Fruit fly (Drosophila melanogaster) whole organism, wandering third instar larva: Measurements from ENCODE around the gene CG17549.

Source experiments
- Abd-B ChIP-seq: fragments of >200 bp; optimal IDR thresholded peaks from 2 replicates; lab custom pipeline; 2017; ENCODE audit warnings: missing biosample characterization, missing genetic modification characterization
- CG9705 ChIP-seq: fragments of 200-800 bp; sonication (Bioruptor generic); optimal IDR thresholded peaks from 2 replicates; lab custom pipeline; 2018; ENCODE audit warnings: missing biosample characterization, mild to moderate bottlenecking, missing genetic modification characterization
- CrebA ChIP-seq: fragments of 200-800 bp; sonication (Bioruptor generic); optimal IDR thresholded peaks from 2 replicates; lab custom pipeline; 2016; ENCODE audit warnings: missing biosample characterization, mild to moderate bottlenecking, missing genetic modification characterization, borderline replicate concordance
- Dfd ChIP-seq: fragments of >200 bp; optimal IDR thresholded peaks from 2 replicates; lab custom pipeline; 2017; ENCODE audit warnings: missing biosample characterization, missing genetic modification characterization
- Dif ChIP-seq: fragments of 200-275, 200-300 bp; sonication (Bioruptor generic); optimal IDR thresholded peaks from 2 replicates; lab custom pipeline; 2018; ENCODE audit warnings: missing biosample characterization, missing genetic modification characterization; ENCODE audit not compliant: partially characterized antibody
- GATAd ChIP-seq: sonication (Bioruptor generic); optimal IDR thresholded peaks from 2 replicates; lab custom pipeline; 2016; ENCODE audit warnings: missing biosample characterization, missing genetic modification characterization
- HLH106 ChIP-seq: fragments of 200-800 bp; optimal IDR thresholded peaks from 3 replicates; lab custom pipeline; 2019; ENCODE audit warnings: missing biosample characterization, mild to moderate bottlenecking, missing genetic modification characterization, moderate library complexity
- Hnf4 ChIP-seq: fragments of 200-800 bp; sonication (Bioruptor generic); optimal IDR thresholded peaks from 2 replicates; lab custom pipeline; 2016; ENCODE audit warnings: missing biosample characterization, mild to moderate bottlenecking, missing genetic modification characterization
- Hr78 ChIP-seq: fragments of >200 bp; optimal IDR thresholded peaks from 2 replicates; lab custom pipeline; 2017; ENCODE audit warnings: missing biosample characterization, missing genetic modification characterization
- Hr83 ChIP-seq: fragments of 200-300 bp; sonication (Bioruptor generic); optimal IDR thresholded peaks from 2 replicates; lab custom pipeline; 2016; ENCODE audit warnings: missing biosample characterization, mild to moderate bottlenecking, missing genetic modification characterization, moderate library complexity; ENCODE audit not compliant: poor library complexity, severe bottlenecking
- Jra ChIP-seq: sonication (Bioruptor generic); optimal IDR thresholded peaks from 2 replicates; lab custom pipeline; 2016; ENCODE audit warnings: missing biosample characterization, missing genetic modification characterization
- Myc ChIP-seq: fragments of >200 bp; optimal IDR thresholded peaks from 2 replicates; lab custom pipeline; 2017
- N ChIP-seq: fragments of >200 bp; optimal IDR thresholded peaks from 2 replicates; lab custom pipeline; 2018; ENCODE audit warnings: missing biosample characterization, missing external identifiers, missing genetic modification characterization
- OdsH ChIP-seq: fragments of 200-800 bp; sonication (Bioruptor generic); optimal IDR thresholded peaks from 2 replicates; lab custom pipeline; 2016; ENCODE audit warnings: missing biosample characterization, mild to moderate bottlenecking, missing genetic modification characterization
- Sp1 ChIP-seq: fragments of 200-800 bp; sonication (Bioruptor generic); optimal IDR thresholded peaks from 3 replicates; lab custom pipeline; 2019; ENCODE audit warnings: missing biosample characterization, mild to moderate bottlenecking, missing genetic modification characterization, moderate library complexity
- Vsx2 ChIP-seq: fragments of 200-300, 225-300 bp; sonication (Bioruptor generic); optimal IDR thresholded peaks from 2 replicates; lab custom pipeline; 2018; ENCODE audit warnings: missing biosample characterization, missing genetic modification characterization; ENCODE audit not compliant: partially characterized antibody
- br ChIP-seq: fragments of 200-800 bp; sonication (Bioruptor generic); optimal IDR thresholded peaks from 2 replicates; lab custom pipeline; 2016; ENCODE audit warnings: missing biosample characterization, missing genetic modification characterization
- brk ChIP-seq: fragments of 200-800 bp; sonication (Bioruptor generic); optimal IDR thresholded peaks from 2 replicates; lab custom pipeline; 2016; ENCODE audit warnings: missing biosample characterization, mild to moderate bottlenecking, missing genetic modification characterization
- dl ChIP-seq, 2 experiments: fragments of 175-275, 200-275 bp in 1 of 2; fragments of 200-275 bp in 1 of 2; sonication (Bioruptor generic); optimal IDR thresholded peaks; lab custom pipeline; 2018; ENCODE audit warnings: mild to moderate bottlenecking in 2 of 2, missing biosample characterization in 2 of 2, missing genetic modification characterization in 2 of 2, moderate library complexity in 2 of 2; ENCODE audit not compliant: partially characterized antibody in 2 of 2, insufficient read depth in 1 of 2
- dmrt93B ChIP-seq: fragments of 200-800 bp; sonication (Bioruptor generic); optimal IDR thresholded peaks from 2 replicates; lab custom pipeline; 2018; ENCODE audit warnings: missing biosample characterization, mild to moderate bottlenecking, missing genetic modification characterization
- ey ChIP-seq: fragments of 200-800 bp; sonication (Bioruptor generic); optimal IDR thresholded peaks from 2 replicates; lab custom pipeline; 2016; ENCODE audit warnings: missing biosample characterization, missing genetic modification characterization
- foxo ChIP-seq, 2 experiments: fragments of 200-800 bp; sonication (Bioruptor generic); optimal IDR thresholded peaks; 2 replicates in 1 of 2; 3 replicates in 1 of 2; lab custom pipeline; 2016 to 2017; ENCODE audit warnings: missing biosample characterization in 2 of 2, missing genetic modification characterization in 2 of 2
- fru ChIP-seq: fragments of 200-800 bp; sonication (Bioruptor generic); optimal IDR thresholded peaks from 3 replicates; lab custom pipeline; 2016; ENCODE audit warnings: missing biosample characterization, mild to moderate bottlenecking, missing genetic modification characterization
- h ChIP-seq: fragments of 200-800 bp; sonication (Bioruptor generic); optimal IDR thresholded peaks from 3 replicates; lab custom pipeline; 2016; ENCODE audit warnings: missing biosample characterization, mild to moderate bottlenecking, missing genetic modification characterization
- jim ChIP-seq: fragments of 175-275, 200-325 bp; sonication (Bioruptor generic); optimal IDR thresholded peaks from 2 replicates; lab custom pipeline; 2016; ENCODE audit warnings: missing biosample characterization, mild to moderate bottlenecking, missing genetic modification characterization
- lola ChIP-seq: fragments of >200 bp; optimal IDR thresholded peaks from 2 replicates; lab custom pipeline; 2017; ENCODE audit warnings: missing biosample characterization, missing genetic modification characterization
- psq ChIP-seq: fragments of 200-800 bp; sonication (Bioruptor generic); optimal IDR thresholded peaks from 3 replicates; lab custom pipeline; 2017; ENCODE audit warnings: missing biosample characterization, mild to moderate bottlenecking, missing genetic modification characterization, moderate library complexity
- rgr ChIP-seq: fragments of 200-800 bp; sonication (Bioruptor generic); optimal IDR thresholded peaks from 3 replicates; lab custom pipeline; 2016; ENCODE audit warnings: missing biosample characterization, mild to moderate bottlenecking, missing genetic modification characterization
- sage ChIP-seq: fragments of 200-800 bp; sonication (Bioruptor generic); optimal IDR thresholded peaks from 2 replicates; lab custom pipeline; 2016; ENCODE audit warnings: missing biosample characterization, mild to moderate bottlenecking, missing genetic modification characterization
- sv ChIP-seq: fragments of 200-800 bp; sonication (Bioruptor generic); optimal IDR thresholded peaks from 3 replicates; lab custom pipeline; 2016; ENCODE audit warnings: missing biosample characterization, missing genetic modification characterization
- tai ChIP-seq: sonication (Bioruptor generic); optimal IDR thresholded peaks from 2 replicates; lab custom pipeline; 2016; ENCODE audit warnings: missing biosample characterization, missing genetic modification characterization
- usp ChIP-seq: fragments of >200 bp; optimal IDR thresholded peaks from 2 replicates; lab custom pipeline; 2017; ENCODE audit warnings: missing biosample characterization, missing genetic modification characterization
- woc ChIP-seq: sonication (Bioruptor generic); optimal IDR thresholded peaks from 2 replicates; lab custom pipeline; 2016; ENCODE audit warnings: missing biosample characterization, mild to moderate bottlenecking, missing genetic modification characterization

The CG17549 gene

DNA sequence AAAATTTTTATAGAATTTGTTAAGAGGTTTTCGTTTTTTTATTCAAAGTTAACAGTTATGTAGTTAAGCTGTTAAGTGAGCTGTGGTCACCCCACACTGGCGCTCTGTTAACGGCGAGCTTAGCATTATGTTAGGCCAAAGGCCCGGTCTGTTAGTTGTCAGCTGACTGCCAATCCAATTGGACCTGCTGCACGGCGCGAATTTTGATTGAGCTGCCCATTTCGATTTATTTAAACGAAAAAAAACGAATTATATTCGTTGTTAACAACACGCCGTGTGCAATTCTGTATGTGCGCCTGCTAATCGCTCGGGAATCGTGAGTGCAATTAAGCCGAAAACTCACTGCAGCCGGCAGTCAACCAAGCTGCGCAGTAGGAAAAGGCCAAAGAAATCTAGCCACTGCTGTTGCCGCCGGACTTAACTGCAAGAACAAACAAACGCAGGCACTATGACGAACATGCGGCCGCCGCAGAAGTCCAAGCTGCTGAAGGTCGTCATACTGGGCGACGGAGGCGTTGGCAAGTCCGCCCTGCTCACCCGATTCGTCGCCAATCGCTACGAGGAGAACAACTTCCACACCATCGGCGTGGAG, 42.6 kb upstream of the CG17549 start, which contains the start of gene Rab9:
TSS of gene Rab9 (plus strand) at position 151 of the 592 bp plus-strand sequence.
- TF ChIP-seq jim (GFP tag; lab: Kevin White, UChicago), result no peak
- TF ChIP-seq CrebA (GFP tag; lab: Kevin White, UChicago), result no peak
- TF ChIP-seq Abd-B (GFP tag; lab: Kevin White, UChicago), result no peak
- TF ChIP-seq sage (GFP tag; lab: Kevin White, UChicago), result no peak
- TF ChIP-seq lola (GFP tag; lab: Kevin White, UChicago), result no peak

DNA sequence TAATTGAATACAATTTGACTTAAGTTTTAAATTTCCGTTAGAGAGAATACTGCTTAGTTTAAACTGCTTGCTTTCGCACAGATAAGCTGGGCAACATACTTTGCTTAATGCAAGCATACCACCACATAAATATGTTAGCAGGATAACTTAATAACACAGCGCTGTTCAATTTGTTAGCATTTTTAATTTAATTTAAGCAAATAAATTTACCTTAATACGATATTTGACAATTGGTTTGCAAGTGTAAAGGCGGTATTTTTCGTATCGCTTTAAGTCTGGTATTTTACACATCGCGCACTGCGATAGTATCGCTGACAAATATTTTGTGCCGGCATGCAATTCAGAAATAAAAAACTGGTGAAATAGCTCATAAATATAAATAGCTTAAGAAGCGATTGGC, 40.5 kb upstream of the CG17549 start, which contains the start of gene RtcB:
TSS of gene RtcB (plus strand) at position 301 of the 400 bp plus-strand sequence.
- TF ChIP-seq Abd-B (GFP tag; lab: Kevin White, UChicago) (no peak), Hr83 (GFP tag; lab: Kevin White, UChicago) (no peak), N (GFP tag; lab: Kevin White, UChicago) (peak; percentile 23), HLH106 (tag; lab: Kevin White, UChicago) (no peak), Myc (peak; percentile 57), CG9705 (GFP tag; lab: Kevin White, UChicago) (no peak), sage (GFP tag; lab: Kevin White, UChicago) (no peak), Jra (GFP tag; lab: Kevin White, UChicago) (no peak), fru (GFP tag; lab: Kevin White, UChicago) (no peak), psq (GFP tag; lab: Kevin White, UChicago) (no peak), dl (GFP tag; optimal IDR thresholded peaks at IDR 0.05; lab: Kevin White, UChicago; ENCODE audit: insufficient read depth in 1 of 2, partially characterized antibody in 2 of 2) (no peak), Hr78 (no peak), brk (no peak), br (no peak), OdsH (GFP tag; lab: Kevin White, UChicago) (no peak), rgr (GFP tag; lab: Kevin White, UChicago) (peak; percentile 64), jim (GFP tag; lab: Kevin White, UChicago) (no peak), tai (GFP tag; lab: Kevin White, UChicago) (no peak), Hnf4 (no peak), sv (no peak), Sp1 (no peak), dmrt93B (GFP tag; lab: Kevin White, UChicago) (no peak), Vsx2 (GFP tag; lab: Kevin White, UChicago) (no peak), lola (GFP tag; lab: Kevin White, UChicago) (no peak), foxo (GFP tag; optimal IDR thresholded peaks at IDR 0.05; lab: Kevin White, UChicago) (no peak), h (GFP tag; lab: Kevin White, UChicago) (peak; percentile 5), GATAd (GFP tag; lab: Kevin White, UChicago) (no peak), Dfd (GFP tag; lab: Kevin White, UChicago) (no peak)

DNA sequence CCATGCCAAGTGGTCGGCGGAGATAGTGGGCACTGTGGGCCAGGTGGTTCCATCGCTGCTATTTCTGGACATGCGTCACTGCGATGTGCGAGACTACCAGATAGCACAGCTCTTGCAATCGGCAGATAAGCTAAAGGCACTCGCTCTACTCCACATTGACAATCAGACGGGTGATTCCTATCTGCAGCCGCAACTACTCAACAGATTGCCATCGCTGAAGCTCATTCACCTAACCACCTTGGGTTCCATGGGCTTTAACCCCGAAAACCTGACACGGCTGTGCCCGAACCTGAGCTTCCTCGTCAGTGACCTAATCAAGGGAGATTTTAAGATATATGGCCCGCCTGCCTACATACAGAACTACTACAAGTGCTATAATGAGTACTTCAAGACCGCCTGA, 39.9 kb upstream of the CG17549 start:
- no peak for TF ChIP-seq GATAd (GFP tag; lab: Kevin White, UChicago)
- no peak for TF ChIP-seq woc (GFP tag; lab: Kevin White, UChicago)
- TF ChIP-seq N (GFP tag; lab: Kevin White, UChicago), result no peak
- TF ChIP-seq brk, result no peak
- TF ChIP-seq ey (GFP tag; lab: Kevin White, UChicago), result no peak
- no peak for TF ChIP-seq Hnf4
- TF ChIP-seq CrebA (GFP tag; lab: Kevin White, UChicago), result no peak
- TF ChIP-seq Myc, result no peak
- TF ChIP-seq usp (GFP tag; lab: Kevin White, UChicago), result no peak
- no peak for TF ChIP-seq Vsx2 (GFP tag; lab: Kevin White, UChicago)
- TF ChIP-seq br, result no peak
- no peak for TF ChIP-seq OdsH (GFP tag; lab: Kevin White, UChicago)

DNA sequence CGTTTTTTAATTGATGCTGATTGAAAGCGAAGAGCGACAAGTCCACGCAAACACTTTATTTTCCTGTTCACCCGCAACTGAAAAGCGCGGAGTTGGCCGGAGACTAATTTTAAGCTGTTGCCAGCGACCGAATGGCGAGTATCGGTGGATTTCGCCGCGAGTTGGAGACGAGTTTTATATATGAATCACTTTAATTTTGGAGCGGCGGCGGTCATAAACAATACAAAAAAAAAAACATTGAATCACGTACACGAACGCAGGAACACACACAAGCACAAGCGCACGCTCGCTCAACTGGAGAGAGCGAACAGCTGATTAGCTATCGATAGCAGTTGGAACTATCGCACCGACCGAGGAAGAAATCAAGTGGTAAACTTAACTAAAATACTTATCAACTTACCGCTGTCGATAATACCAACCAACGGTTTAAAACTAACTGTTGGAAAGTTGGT, 36.5 kb upstream of the CG17549 start, which contains the start of gene Pax:
TSS of gene Pax (minus strand) at position 267 of the 452 bp plus-strand sequence.
- TF ChIP-seq Sp1 (peak; percentile 43), h (GFP tag; lab: Kevin White, UChicago) (no peak), Hr83 (GFP tag; lab: Kevin White, UChicago) (peak; percentile 43), Jra (GFP tag; lab: Kevin White, UChicago) (peak; percentile 65), Dif (GFP tag; lab: Kevin White, UChicago) (peak; percentile 27)
